Fruit fly (Drosophila melanogaster): Measurements from ENCODE around the gene CG10479.
A peak's percentile ranks its signal among the peaks of the same experiment; 100 is the strongest.

Gene CG10479

dm6 chr3L:5987637-5988036 is 11.8 kb upstream of the CG10479 start:
- TF ChIP-seq bsh (GFP tag; optimal IDR thresholded peaks at IDR 0.05), result peak in 1 of 2 experiments; percentile 78
- TF ChIP-seq CG34376 (GFP tag; optimal IDR thresholded peaks at IDR 0.05), result no peak
- TF ChIP-seq chn (GFP tag; optimal IDR thresholded peaks at IDR 0.05), result peak; percentile 51
- TF ChIP-seq Lhr (GFP tag; optimal IDR thresholded peaks at IDR 0.05), result no peak
- peak; percentile 52 for TF ChIP-seq CG12219 (GFP tag; optimal IDR thresholded peaks at IDR 0.05)
- TF ChIP-seq Ets97D (GFP tag; optimal IDR thresholded peaks at IDR 0.05), result no peak
- no peak for TF ChIP-seq pho (GFP tag; optimal IDR thresholded peaks at IDR 0.05)
- no peak for TF ChIP-seq sr (GFP tag; IDR thresholded peaks at IDR 0.05)
- TF ChIP-seq ro (GFP tag; IDR thresholded peaks at IDR 0.05), result no peak
- no peak for TF ChIP-seq pum (GFP tag; optimal IDR thresholded peaks at IDR 0.05)
- TF ChIP-seq CG6683 (GFP tag; optimal IDR thresholded peaks at IDR 0.05), result no peak
- TF ChIP-seq CG34422 (GFP tag; IDR thresholded peaks at IDR 0.05), result no peak
- peak; percentile 32 for TF ChIP-seq Sox102F (GFP tag; optimal IDR thresholded peaks at IDR 0.05)
- no peak for TF ChIP-seq bigmax (GFP tag; optimal IDR thresholded peaks at IDR 0.05)
- TF ChIP-seq Tbp (GFP tag; optimal IDR thresholded peaks at IDR 0.05), result no peak
- TF ChIP-seq Mes4 (GFP tag; optimal IDR thresholded peaks at IDR 0.05), result peak; percentile 51
- no peak for TF ChIP-seq CG13624 (GFP tag; optimal IDR thresholded peaks at IDR 0.05)
- TF ChIP-seq peb (GFP tag; IDR thresholded peaks at IDR 0.05), result no peak
- 0 out of 2 replicates have a peak, but pooled peaks have one; percentile 26 for TF ChIP-seq ap (GFP tag; IDR thresholded peaks at IDR 0.05)
- TF ChIP-seq CG9609 (GFP tag; optimal IDR thresholded peaks at IDR 0.05), result peak; percentile 24
- TF ChIP-seq danr (GFP tag; IDR thresholded peaks at IDR 0.05), result no peak
- TF ChIP-seq Hsf (GFP tag; optimal IDR thresholded peaks at IDR 0.05), result peak; percentile 41
- no peak for TF ChIP-seq shn (GFP tag; optimal IDR thresholded peaks at IDR 0.05)
- peak; percentile 47 for TF ChIP-seq CoRest (tag; optimal IDR thresholded peaks at IDR 0.05)
- peak; percentile 32 for TF ChIP-seq CG2875 (GFP tag; optimal IDR thresholded peaks at IDR 0.05)
- no peak for TF ChIP-seq CG6854 (GFP tag; optimal IDR thresholded peaks at IDR 0.05)
- TF ChIP-seq tup (GFP tag; optimal IDR thresholded peaks at IDR 0.05), result no peak
- TF ChIP-seq dmrt11E (tag; optimal IDR thresholded peaks at IDR 0.05), result peak; percentile 85
- TF ChIP-seq CG7963 (GFP tag; IDR thresholded peaks at IDR 0.05; ENCODE audit: partially characterized antibody), result no peak
- TF ChIP-seq NC2β (GFP tag; optimal IDR thresholded peaks at IDR 0.05), result peak; percentile 51
- no peak for TF ChIP-seq salm (tag; optimal IDR thresholded peaks at IDR 0.05)
- peak; percentile 37 for TF ChIP-seq CG1602 (GFP tag; optimal IDR thresholded peaks at IDR 0.05)
- no peak for TF ChIP-seq CG12071 (GFP tag; optimal IDR thresholded peaks at IDR 0.05)
- TF ChIP-seq en (GFP tag; optimal IDR thresholded peaks at IDR 0.05), result peak; percentile 25
- TF ChIP-seq Sin3A (optimal IDR thresholded peaks at IDR 0.05), result no peak
- TF ChIP-seq gfzf (GFP tag; optimal IDR thresholded peaks at IDR 0.05), result no peak
- no peak for TF ChIP-seq Opbp (GFP tag; IDR thresholded peaks at IDR 0.05; ENCODE audit: partially characterized antibody)
- TF ChIP-seq C15 (GFP tag; IDR thresholded peaks at IDR 0.05), result no peak
- peak; percentile 43 for TF ChIP-seq CG1233 (GFP tag; optimal IDR thresholded peaks at IDR 0.05)
- TF ChIP-seq CG13894 (tag; optimal IDR thresholded peaks at IDR 0.05), result no peak
- no peak for TF ChIP-seq CG3847 (GFP tag; IDR thresholded peaks at IDR 0.05)
- TF ChIP-seq zfh2 (GFP tag; optimal IDR thresholded peaks at IDR 0.05), result no peak
- peak; percentile 34; the same call in 1 of the 2 replicates for TF ChIP-seq lmd (GFP tag; IDR thresholded peaks at IDR 0.05)
- TF ChIP-seq p53 (GFP tag; optimal IDR thresholded peaks at IDR 0.05), result no peak
- TF ChIP-seq gcm (GFP tag; optimal IDR thresholded peaks at IDR 0.05), result peak; percentile 39
- no peak for TF ChIP-seq run (tag; optimal IDR thresholded peaks at IDR 0.05)
- 0 out of 2 replicates have a peak, but pooled peaks have one; percentile 34 for TF ChIP-seq dan (GFP tag; IDR thresholded peaks at IDR 0.05)
- TF ChIP-seq CG30431 (GFP tag; optimal IDR thresholded peaks at IDR 0.05), result peak; percentile 49
- no peak for TF ChIP-seq CG6175 (GFP tag; IDR thresholded peaks at IDR 0.05)
- TF ChIP-seq row (GFP tag; IDR thresholded peaks at IDR 0.05), result peak; percentile 67
- TF ChIP-seq onecut (GFP tag; IDR thresholded peaks at IDR 0.05), result peak; percentile 62; the same call in 1 of the 2 replicates
- TF ChIP-seq CG17361 (GFP tag; IDR thresholded peaks at IDR 0.05), result peak; percentile 59

All from whole organism, embryonic.